Comparison of ENCODE assay signal across 2 fruit fly cellular contexts in the genomic region with DNA sequence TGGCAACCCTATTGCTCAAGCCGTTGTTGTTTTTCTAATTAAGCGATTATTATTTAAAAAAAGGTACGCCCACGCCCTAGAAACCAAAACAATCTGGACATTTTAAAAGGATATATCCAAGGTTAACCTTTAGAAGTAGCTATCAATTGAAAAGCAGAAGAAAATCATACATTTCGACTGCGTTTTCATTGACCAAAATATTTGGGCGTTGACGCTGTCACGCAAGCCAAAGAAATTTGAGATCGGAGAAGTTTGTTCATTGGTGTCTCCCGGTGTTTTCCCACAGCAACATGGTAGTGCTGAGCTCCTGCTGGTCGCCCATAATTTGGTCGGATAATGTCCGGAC.
A peak's percentile ranks its signal among the peaks of the same experiment; 100 is the strongest.
TF ChIP-seq lines count a peak whose summit lies in the region.

pasi1 (plus strand) TSS at position 1 of the 346 bp plus-strand sequence.

- no peak for TF ChIP-seq CTCF in whole organism, embryonic (GFP tag; optimal IDR thresholded peaks at IDR 0.05; lab: Kevin White, UChicago)

TF ChIP-seq in whole organism, embryonic, 481 proteins besides CTCF, POLR2A, EP300 and RAD21 (continues in another document):
- no peak for TF ChIP-seq CG3838 (GFP tag; optimal IDR thresholded peaks at IDR 0.05; lab: Kevin White, UChicago)
- no peak for TF ChIP-seq vfl (GFP tag; optimal IDR thresholded peaks at IDR 0.05; lab: Kevin White, UChicago)
- no peak for TF ChIP-seq lilli (GFP tag; optimal IDR thresholded peaks at IDR 0.05; lab: Kevin White, UChicago)
- TF ChIP-seq bowl (GFP tag; IDR thresholded peaks at IDR 0.05; lab: Robert Waterston, UW) = no peak
- TF ChIP-seq CG13287 (GFP tag; IDR thresholded peaks at IDR 0.05; lab: Robert Waterston, UW; ENCODE audit: partially characterized antibody) = 0 out of 2 replicates have a peak, but pooled peaks have one; percentile 4
- no peak for TF ChIP-seq CG12155 (GFP tag; optimal IDR thresholded peaks at IDR 0.05; lab: Kevin White, UChicago)
- TF ChIP-seq Dip3 (GFP tag; optimal IDR thresholded peaks at IDR 0.05; lab: Kevin White, UChicago) = no peak
- TF ChIP-seq CG7839 (tag; optimal IDR thresholded peaks at IDR 0.05; lab: Kevin White, UChicago) = no peak
- no peak for TF ChIP-seq CG10267 (tag; optimal IDR thresholded peaks at IDR 0.05; lab: Kevin White, UChicago)
- peak; percentile 73 for TF ChIP-seq MESR4 (GFP tag; optimal IDR thresholded peaks at IDR 0.05; lab: Kevin White, UChicago)
- TF ChIP-seq amos (GFP tag; IDR thresholded peaks at IDR 0.05; lab: Robert Waterston, UW; ENCODE audit: partially characterized antibody) = no peak
- TF ChIP-seq Hr3 (GFP tag; optimal IDR thresholded peaks at IDR 0.05; lab: Kevin White, UChicago) = no peak
- TF ChIP-seq gce (GFP tag; IDR thresholded peaks at IDR 0.05; lab: Robert Waterston, UW) = no peak
- no peak for TF ChIP-seq Oli (tag; optimal IDR thresholded peaks at IDR 0.05; lab: Kevin White, UChicago)
- TF ChIP-seq Hmr (GFP tag; optimal IDR thresholded peaks at IDR 0.05; lab: Kevin White, UChicago) = no peak
- peak; percentile 60; the same call in 1 of the 3 replicates for TF ChIP-seq CG6791 (GFP tag; IDR thresholded peaks at IDR 0.05; lab: Robert Waterston, UW; ENCODE audit: partially characterized antibody)
- TF ChIP-seq ro (GFP tag; IDR thresholded peaks at IDR 0.05; lab: Robert Waterston, UW) = no peak
- TF ChIP-seq sna (GFP tag; IDR thresholded peaks at IDR 0.05; lab: Robert Waterston, UW; ENCODE audit: partially characterized antibody) = 0 out of 2 replicates have a peak, but pooled peaks have one; percentile 7
- no peak for TF ChIP-seq knrl (GFP tag; IDR thresholded peaks at IDR 0.05; lab: Robert Waterston, UW; ENCODE audit: partially characterized antibody)
- TF ChIP-seq stwl (tag; optimal IDR thresholded peaks at IDR 0.05; lab: Kevin White, UChicago) = no peak
- TF ChIP-seq gt (GFP tag; IDR thresholded peaks at IDR 0.05; lab: Robert Waterston, UW) = no peak
- TF ChIP-seq CG8281 (tag; optimal IDR thresholded peaks at IDR 0.05; lab: Kevin White, UChicago) = no peak
- no peak for TF ChIP-seq CG9797 (GFP tag; optimal IDR thresholded peaks at IDR 0.05; lab: Kevin White, UChicago)
- peak; percentile 4 for TF ChIP-seq Sry-δ (GFP tag; optimal IDR thresholded peaks at IDR 0.05; lab: Kevin White, UChicago)
- no peak for TF ChIP-seq CG8290 (GFP tag; optimal IDR thresholded peaks at IDR 0.05; lab: Kevin White, UChicago)
- TF ChIP-seq CG8290 (tag; optimal IDR thresholded peaks at IDR 0.05; lab: Kevin White, UChicago) = no peak
- TF ChIP-seq corto (GFP tag; optimal IDR thresholded peaks at IDR 0.05; lab: Kevin White, UChicago) = no peak
- TF ChIP-seq sd (tag; optimal IDR thresholded peaks at IDR 0.05; lab: Kevin White, UChicago) = no peak
- no peak for TF ChIP-seq Blimp-1 (GFP tag; optimal IDR thresholded peaks at IDR 0.05; lab: Kevin White, UChicago)
- no peak for TF ChIP-seq Asciz (GFP tag; optimal IDR thresholded peaks at IDR 0.05; lab: Kevin White, UChicago)
- TF ChIP-seq tx (GFP tag; optimal IDR thresholded peaks at IDR 0.05; lab: Kevin White, UChicago) = no peak
- TF ChIP-seq CG7928 (GFP tag; optimal IDR thresholded peaks at IDR 0.05; lab: Kevin White, UChicago) = no peak
- no peak for TF ChIP-seq dati (GFP tag; IDR thresholded peaks at IDR 0.05; lab: Robert Waterston, UW)
- TF ChIP-seq Fer1 (GFP tag; optimal IDR thresholded peaks at IDR 0.05; lab: Kevin White, UChicago) = no peak
- no peak for TF ChIP-seq prd (optimal IDR thresholded peaks at IDR 0.05; lab: Kevin White, UChicago)
- TF ChIP-seq prd (GFP tag; IDR thresholded peaks at IDR 0.05; lab: Robert Waterston, UW) = no peak
- TF ChIP-seq CG6654 (GFP tag; optimal IDR thresholded peaks at IDR 0.05; lab: Kevin White, UChicago) = no peak
- no peak for TF ChIP-seq gcm (GFP tag; optimal IDR thresholded peaks at IDR 0.05; lab: Kevin White, UChicago)
- TF ChIP-seq CG2120 (GFP tag; optimal IDR thresholded peaks at IDR 0.05; lab: Kevin White, UChicago) = no peak
- TF ChIP-seq Hmx (GFP tag; optimal IDR thresholded peaks at IDR 0.05; lab: Kevin White, UChicago) = no peak
- no peak for TF ChIP-seq trh (GFP tag; optimal IDR thresholded peaks at IDR 0.05; lab: Kevin White, UChicago)
- TF ChIP-seq CG30403 (GFP tag; optimal IDR thresholded peaks at IDR 0.05; lab: Kevin White, UChicago) = no peak
- no peak for TF ChIP-seq yki (optimal IDR thresholded peaks at IDR 0.05; lab: Kevin White, UChicago)
- TF ChIP-seq MBD-R2 (GFP tag; IDR thresholded peaks at IDR 0.05; lab: Robert Waterston, UW) = peak; percentile 37

TF ChIP-seq in whole organism, prepupa, 60 proteins besides CTCF, POLR2A, EP300 and RAD21:
- TF ChIP-seq CG11294 (GFP tag; IDR thresholded peaks at IDR 0.05; lab: Robert Waterston, UW) = no peak
- no peak for TF ChIP-seq spab (GFP tag; optimal IDR thresholded peaks at IDR 0.05; lab: Kevin White, UChicago)
- TF ChIP-seq CG1621 (tag; optimal IDR thresholded peaks at IDR 0.05; lab: Kevin White, UChicago) = peak; percentile 57
- no peak for TF ChIP-seq Sox102F (GFP tag; optimal IDR thresholded peaks at IDR 0.05; lab: Kevin White, UChicago)
- no peak for TF ChIP-seq Hr38 (GFP tag; optimal IDR thresholded peaks at IDR 0.05; lab: Kevin White, UChicago)
